Fruit fly (Drosophila melanogaster): ENCODE results near the gene Mst87F.

Mst87F gene

DNA sequence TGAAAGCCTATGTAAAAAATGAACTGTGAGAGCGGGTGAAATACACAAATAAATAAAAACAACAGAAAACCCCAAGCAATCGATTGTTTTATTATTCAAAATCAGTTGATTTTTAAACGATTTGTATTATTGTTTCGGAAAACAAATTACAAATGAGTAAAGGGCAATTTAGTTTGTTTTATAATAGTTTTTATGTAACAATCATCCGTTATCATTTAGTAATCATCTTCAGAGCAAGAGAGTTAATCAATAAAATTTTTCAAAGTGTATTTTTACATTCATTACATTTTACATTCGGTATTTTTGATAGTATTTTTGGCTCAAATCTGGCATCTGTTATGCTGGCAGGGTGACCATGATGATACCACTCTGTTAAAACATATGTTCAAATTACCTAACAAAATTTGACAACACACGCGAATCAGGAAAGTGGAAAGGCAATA is 48.5 kb downstream of the Mst87F start, which contains the start of the genes CG42375 and CG9288:
CG42375 (plus strand) TSS at position 384 of the 443 bp plus-strand sequence.
CG9288 (plus strand) TSS at position 384 of the 443 bp plus-strand sequence.
- no peak for TF ChIP-seq Crg-1 (GFP tag; optimal IDR thresholded peaks at IDR 0.05)
- TF ChIP-seq CG12768 (GFP tag; optimal IDR thresholded peaks at IDR 0.05): no peak
- peak; percentile 15 for TF ChIP-seq toe (GFP tag; optimal IDR thresholded peaks at IDR 0.05)
- peak; percentile 38 for TF ChIP-seq CG14711 (tag; optimal IDR thresholded peaks at IDR 0.05)
- TF ChIP-seq pad (GFP tag; optimal IDR thresholded peaks at IDR 0.05): no peak
- no peak for TF ChIP-seq kay (GFP tag; ENCODE audit: borderline replicate concordance)
